Worm (Caenorhabditis elegans) whole organism, L3 larva: ENCODE measurements around the gene F45G2.9.

Experiments used
- ceh-9 ChIP-seq: sonication (generic microtip); optimal IDR thresholded peaks from 2 replicates; lab custom pipeline; 2018; ENCODE audit warnings: missing biosample characterization, missing genetic modification characterization
- mdl-1 ChIP-seq: fragments of 150-350 bp; optimal IDR thresholded peaks from 2 replicates; lab custom pipeline; 2014; ENCODE audit warnings: missing biosample characterization, missing genetic modification characterization
- pqm-1 ChIP-seq: fragments of 150-350 bp; optimal IDR thresholded peaks from 2 replicates; lab custom pipeline; 2017; ENCODE audit warnings: missing biosample characterization, missing genetic modification characterization, inconsistent platforms
- skn-1 ChIP-seq: fragments of 150-350 bp; optimal IDR thresholded peaks from 2 replicates; lab custom pipeline; 2014; ENCODE audit warnings: missing biosample characterization, missing genetic modification characterization
- unc-39 ChIP-seq: sonication (generic microtip); optimal IDR thresholded peaks from 4 replicates; lab custom pipeline; 2017; ENCODE audit warnings: missing biosample characterization, missing genetic modification characterization

- TF ChIP-seq ceh-9 (tag; lab: Kevin White, UChicago) (no peak), unc-39 (tag; lab: Kevin White, UChicago) (no peak), pqm-1 (tag; lab: Kevin White, UChicago) (no peak), mdl-1 (no peak), skn-1 (tag; lab: Kevin White, UChicago) (no peak)
Observed at ce11 chrIII:13393647-13394046, 43.1 kb downstream of the F45G2.9 start, which contains the start of gene qdpr-1.
